Worm (Caenorhabditis elegans) whole organism, L2 larva: ENCODE data around the gene nlp-26.

Experiments
- blmp-1 ChIP-seq: sonication (generic microtip); optimal IDR thresholded peaks from 2 replicates; lab custom pipeline; 2017; ENCODE audit warnings: missing genetic modification characterization, mild to moderate bottlenecking, missing compliant biosample characterization, antibody characterized with exemption, moderate library complexity; ENCODE audit not compliant: insufficient read depth
- lin-11 ChIP-seq: fragments of 150-350 bp; sonication (generic microtip); optimal IDR thresholded peaks from 2 replicates; lab custom pipeline; 2014; ENCODE audit warnings: missing biosample characterization, missing genetic modification characterization, inconsistent platforms, mixed read lengths
- lin-39 ChIP-seq: fragments of 150-350 bp; optimal IDR thresholded peaks from 2 replicates; lab custom pipeline; 2014; ENCODE audit warnings: missing biosample characterization, missing genetic modification reagents, missing genetic modification characterization
- lsy-2 ChIP-seq, 2 experiments: fragments of 150-350 bp in 1 of 2; sonication (generic microtip) in 1 of 2; optimal IDR thresholded peaks; 2 replicates each; lab custom pipeline; 2014 to 2017; ENCODE audit warnings: missing biosample characterization in 2 of 2, missing genetic modification characterization in 2 of 2
- nhr-12 ChIP-seq: fragments of 150-350 bp; optimal IDR thresholded peaks from 2 replicates; lab custom pipeline; 2014; ENCODE audit warnings: missing biosample characterization, missing genetic modification characterization
- unc-55 ChIP-seq: fragments of 150-350 bp; sonication (generic microtip); optimal IDR thresholded peaks from 3 replicates; lab custom pipeline; 2014; ENCODE audit warnings: missing biosample characterization, missing genetic modification reagents, missing genetic modification characterization
- zag-1 ChIP-seq: fragments of 150-350 bp; optimal IDR thresholded peaks from 2 replicates; lab custom pipeline; 2014; ENCODE audit warnings: missing biosample characterization, missing genetic modification characterization
- ztf-11 ChIP-seq: sonication (generic microtip); optimal IDR thresholded peaks from 2 replicates; lab custom pipeline; 2017; ENCODE audit warnings: missing biosample characterization, missing genetic modification characterization

DNA sequence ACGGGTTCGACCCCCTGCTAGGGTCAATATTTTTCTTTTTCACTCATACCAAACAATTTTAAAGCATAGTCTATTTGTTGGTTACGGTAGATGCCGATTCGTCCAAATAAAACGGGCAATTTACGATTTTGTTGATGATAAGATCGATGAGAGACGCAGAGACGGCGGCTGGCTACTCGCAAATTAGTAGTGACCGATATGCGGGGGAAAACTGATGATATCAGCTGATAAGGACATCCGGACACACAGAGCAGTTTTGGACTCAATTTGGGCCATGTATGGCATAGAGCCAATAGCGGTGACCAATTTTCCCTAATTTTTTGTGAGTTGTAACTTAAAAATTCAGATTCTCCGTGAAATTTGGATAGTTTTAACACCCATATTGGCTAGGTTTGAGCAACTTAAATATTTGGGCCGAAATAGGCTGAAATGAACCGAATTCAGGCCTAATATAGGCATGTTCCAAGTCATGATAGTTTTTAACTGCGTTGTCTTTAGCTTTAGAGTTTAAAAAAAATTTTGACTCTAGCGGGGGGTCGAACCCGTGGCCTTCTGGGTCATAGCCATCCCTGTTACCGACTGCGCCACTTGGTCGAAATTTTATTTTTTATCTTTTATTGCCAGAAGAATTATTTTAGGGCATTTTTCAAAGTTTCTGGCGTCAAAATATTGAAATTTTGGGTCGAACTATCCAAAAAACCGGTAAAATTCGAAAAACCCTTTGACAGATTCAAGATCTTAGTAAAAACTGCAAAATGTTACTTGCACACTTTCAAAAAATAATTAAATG lies 10.5 kb downstream of the nlp-26 start:
- TF ChIP-seq lin-39 (tag; lab: Kevin White, UChicago), result no peak
- no peak for TF ChIP-seq nhr-12 (tag; lab: Kevin White, UChicago)
- TF ChIP-seq lin-11 (tag; lab: Kevin White, UChicago), result no peak
- TF ChIP-seq unc-55 (GFP tag; lab: Kevin White, UChicago), result no peak
- TF ChIP-seq lsy-2 (tag; optimal IDR thresholded peaks at IDR 0.05; lab: Kevin White, UChicago), result peak in 1 of 2 experiments; percentile 9
- TF ChIP-seq zag-1 (tag; lab: Kevin White, UChicago), result no peak
- no peak for TF ChIP-seq ztf-11 (tag; lab: Kevin White, UChicago)
- TF ChIP-seq blmp-1, result no peak
